Fruit fly (Drosophila melanogaster) whole organism, embryonic: ENCODE results near the gene CG16779.

ENCODE experiments used
- Blimp-1 ChIP-seq: fragments of 200-800 bp; sonication (Bioruptor generic); optimal IDR thresholded peaks from 3 replicates; lab custom pipeline; 2018; ENCODE audit warnings: missing biosample characterization, missing genetic modification characterization, mild to moderate bottlenecking, moderate library complexity, missing genetic modification reagents
- CG10147 ChIP-seq: fragments of 200-800 bp; sonication (Bioruptor generic); optimal IDR thresholded peaks from 2 replicates; lab custom pipeline; 2019; ENCODE audit warnings: missing biosample characterization, mild to moderate bottlenecking, missing genetic modification characterization, moderate library complexity
- CG10274 ChIP-seq: fragments of 200-800 bp; sonication (Bioruptor generic); optimal IDR thresholded peaks from 3 replicates; lab custom pipeline; 2017; ENCODE audit warnings: missing biosample characterization, mild to moderate bottlenecking, missing genetic modification characterization
- CG10462 ChIP-seq: fragments of 200-800 bp; sonication (Bioruptor generic); optimal IDR thresholded peaks from 2 replicates; lab custom pipeline; 2016; ENCODE audit warnings: missing biosample characterization, missing genetic modification characterization
- CG14710 ChIP-seq: fragments of 200-800 bp; sonication (Bioruptor generic); optimal IDR thresholded peaks from 3 replicates; lab custom pipeline; 2019; ENCODE audit warnings: missing biosample characterization, mild to moderate bottlenecking, missing genetic modification characterization, moderate library complexity
- CG2678 ChIP-seq: fragments of 200-800 bp; sonication (Bioruptor generic); optimal IDR thresholded peaks from 3 replicates; lab custom pipeline; 2019; ENCODE audit warnings: missing biosample characterization, mild to moderate bottlenecking, missing genetic modification characterization, moderate library complexity
- CG2875 ChIP-seq: fragments of 200-800 bp; sonication (Bioruptor generic); optimal IDR thresholded peaks from 2 replicates; lab custom pipeline; 2017; ENCODE audit warnings: missing biosample characterization, mild to moderate bottlenecking, missing genetic modification characterization, missing genetic modification reagents
- CG31224 ChIP-seq: fragments of 200-800 bp; sonication (Bioruptor generic); IDR thresholded peaks from 2 replicates; pipeline ENCODE4 v1.3.6; 2022; ENCODE audit warnings: missing biosample characterization, missing genetic modification characterization
- CG31388 ChIP-seq: fragments of 200-800 bp; sonication (Bioruptor generic); optimal IDR thresholded peaks from 2 replicates; lab custom pipeline; 2016; ENCODE audit warnings: missing biosample characterization, missing genetic modification characterization
- CG3838 ChIP-seq: fragments of 200-800 bp; sonication (Bioruptor generic); optimal IDR thresholded peaks from 3 replicates; lab custom pipeline; 2016; ENCODE audit warnings: missing biosample characterization, missing genetic modification characterization
- CG43689 ChIP-seq: fragments of 200-800 bp; sonication (Bioruptor generic); IDR thresholded peaks from 2 replicates; pipeline ENCODE4 v1.3.6; 2022; ENCODE audit warnings: missing biosample characterization, missing genetic modification characterization
- CG4730 ChIP-seq: fragments of 200-800 bp; sonication (Bioruptor generic); IDR thresholded peaks from 2 replicates; pipeline ENCODE4 v1.3.6; 2022; ENCODE audit warnings: missing biosample characterization, missing genetic modification characterization
- CG4820 ChIP-seq: fragments of 200-800 bp; sonication (Bioruptor generic); optimal IDR thresholded peaks from 3 replicates; lab custom pipeline; 2016; ENCODE audit warnings: missing biosample characterization, missing genetic modification characterization
- CG4854 ChIP-seq: fragments of 200-800 bp; sonication (Bioruptor generic); optimal IDR thresholded peaks from 2 replicates; lab custom pipeline; 2016; ENCODE audit warnings: missing biosample characterization, missing genetic modification characterization, inconsistent platforms
- CG6765 ChIP-seq: fragments of 200-800 bp; sonication (Bioruptor generic); optimal IDR thresholded peaks from 3 replicates; lab custom pipeline; 2017; ENCODE audit warnings: missing biosample characterization, mild to moderate bottlenecking, missing genetic modification characterization
- CG7271 ChIP-seq: fragments of 200-800 bp; sonication (Bioruptor generic); optimal IDR thresholded peaks from 2 replicates; lab custom pipeline; 2018; ENCODE audit warnings: missing biosample characterization, mild to moderate bottlenecking, missing genetic modification characterization, moderate library complexity
- CG9215 ChIP-seq: fragments of 200-800 bp; sonication (Bioruptor generic); IDR thresholded peaks from 2 replicates; pipeline ENCODE4 v1.3.6; 2022; ENCODE audit warnings: missing biosample characterization, missing genetic modification characterization
- CoRest ChIP-seq: fragments of 200-800 bp; sonication (Bioruptor generic); optimal IDR thresholded peaks from 3 replicates; lab custom pipeline; 2018; ENCODE audit warnings: missing biosample characterization, mild to moderate bottlenecking, missing genetic modification characterization, moderate library complexity
- Dbx ChIP-seq: fragments of 200-800 bp; sonication (Bioruptor generic); IDR thresholded peaks from 3 replicates; pipeline ENCODE4 v1.3.6; 2022; ENCODE audit warnings: missing biosample characterization, missing genetic modification characterization
- Dfd ChIP-seq, 2 experiments: fragments of >200 bp; optimal IDR thresholded peaks; 2 replicates each; lab custom pipeline; 2017; ENCODE audit warnings: missing biosample characterization in 2 of 2, missing genetic modification characterization in 2 of 2
- Doc3 ChIP-seq: fragments of 200-800 bp; sonication (Bioruptor generic); IDR thresholded peaks from 3 replicates; pipeline ENCODE4 v1.3.6; 2022; ENCODE audit warnings: missing biosample characterization, missing genetic modification characterization; ENCODE audit not compliant: partially characterized antibody
- Elba2 ChIP-seq: fragments of 200-800 bp; sonication (Bioruptor generic); optimal IDR thresholded peaks from 3 replicates; lab custom pipeline; 2016; ENCODE audit warnings: missing biosample characterization, missing genetic modification characterization
- Fer3 ChIP-seq: fragments of 200-800 bp; sonication (Bioruptor generic); optimal IDR thresholded peaks from 2 replicates; lab custom pipeline; 2018; ENCODE audit warnings: missing biosample characterization, mild to moderate bottlenecking, missing genetic modification characterization, moderate library complexity
- Hmx ChIP-seq: fragments of 200-800 bp; sonication (Bioruptor generic); optimal IDR thresholded peaks from 2 replicates; lab custom pipeline; 2016; ENCODE audit warnings: missing biosample characterization, missing genetic modification characterization
- Hr78 ChIP-seq, 2 experiments: fragments of 200-800 bp in 1 of 2; fragments of >200 bp in 1 of 2; sonication (Bioruptor generic) in 1 of 2; optimal IDR thresholded peaks; 2 replicates each; lab custom pipeline; 2017 to 2019; ENCODE audit warnings: missing biosample characterization in 2 of 2, missing genetic modification characterization in 2 of 2, mild to moderate bottlenecking in 1 of 2, moderate library complexity in 1 of 2
- Meics ChIP-seq: fragments of 200-800 bp; sonication (Bioruptor generic); optimal IDR thresholded peaks from 2 replicates; lab custom pipeline; 2017; ENCODE audit warnings: missing biosample characterization, mild to moderate bottlenecking, missing genetic modification characterization
- NC2α ChIP-seq: fragments of 200-800 bp; sonication (Bioruptor generic); optimal IDR thresholded peaks from 2 replicates; lab custom pipeline; 2016; ENCODE audit warnings: missing biosample characterization, missing genetic modification characterization
- NK7.1 ChIP-seq: fragments of 200-800 bp; sonication (Bioruptor generic); optimal IDR thresholded peaks from 3 replicates; lab custom pipeline; 2016; ENCODE audit warnings: missing biosample characterization, missing genetic modification characterization
- Oaz ChIP-seq: fragments of 200-800 bp; sonication (Bioruptor generic); IDR thresholded peaks from 2 replicates; pipeline ENCODE4 v1.3.6; 2022; ENCODE audit warnings: missing biosample characterization, missing genetic modification characterization
- Ssrp ChIP-seq: fragments of 200-800 bp; sonication (Bioruptor generic); optimal IDR thresholded peaks from 2 replicates; lab custom pipeline; 2018; ENCODE audit warnings: missing biosample characterization, mild to moderate bottlenecking, missing genetic modification characterization, moderate library complexity
- ab ChIP-seq: fragments of 200-800 bp; sonication (Bioruptor generic); optimal IDR thresholded peaks from 2 replicates; lab custom pipeline; 2016; ENCODE audit warnings: missing biosample characterization, missing genetic modification characterization
- ash1 ChIP-seq: fragments of 200-800 bp; sonication (Bioruptor generic); optimal IDR thresholded peaks from 2 replicates; lab custom pipeline; 2018; ENCODE audit warnings: missing biosample characterization, mild to moderate bottlenecking, missing genetic modification characterization
- chif ChIP-seq, 2 experiments: fragments of 200-800 bp; sonication (Bioruptor generic); optimal IDR thresholded peaks; 3 replicates each; lab custom pipeline; 2016; ENCODE audit warnings: missing biosample characterization in 2 of 2, missing genetic modification characterization in 2 of 2
- crp ChIP-seq, 2 experiments: fragments of 200-800 bp; sonication (Bioruptor generic); optimal IDR thresholded peaks; 2 replicates in 1 of 2; 3 replicates in 1 of 2; lab custom pipeline; 2017; ENCODE audit warnings: missing biosample characterization in 2 of 2, missing genetic modification characterization in 2 of 2, mild to moderate bottlenecking in 1 of 2, moderate library complexity in 1 of 2
- dpn ChIP-seq, 2 experiments: fragments of 200-800 bp; sonication (Bioruptor generic); optimal IDR thresholded peaks; 3 replicates each; lab custom pipeline; 2016; ENCODE audit warnings: missing biosample characterization in 2 of 2, missing genetic modification characterization in 2 of 2
- ems ChIP-seq: fragments of 200-800 bp; sonication (Bioruptor generic); optimal IDR thresholded peaks from 3 replicates; lab custom pipeline; 2016; ENCODE audit warnings: missing biosample characterization, missing genetic modification characterization
- grn ChIP-seq: fragments of 200-800 bp; sonication (Bioruptor generic); optimal IDR thresholded peaks from 3 replicates; lab custom pipeline; 2017; ENCODE audit warnings: missing biosample characterization, missing genetic modification characterization
- gsb-n ChIP-seq: fragments of 200-800 bp; sonication (Bioruptor generic); optimal IDR thresholded peaks from 3 replicates; lab custom pipeline; 2018; ENCODE audit warnings: missing biosample characterization, mild to moderate bottlenecking, missing genetic modification characterization
- jing ChIP-seq: fragments of 200-800 bp; sonication (Bioruptor generic); optimal IDR thresholded peaks from 2 replicates; lab custom pipeline; 2018; ENCODE audit warnings: missing biosample characterization, mild to moderate bottlenecking, missing genetic modification characterization
- kay ChIP-seq: fragments of 200-800 bp; sonication (Bioruptor generic); optimal IDR thresholded peaks from 2 replicates; lab custom pipeline; 2016; ENCODE audit warnings: missing biosample characterization, missing genetic modification characterization
- luna ChIP-seq: fragments of 200-800 bp; sonication (Bioruptor generic); optimal IDR thresholded peaks from 2 replicates; lab custom pipeline; 2016; ENCODE audit warnings: missing biosample characterization, missing genetic modification characterization
- pros ChIP-seq: fragments of 200-800 bp; sonication (Bioruptor generic); optimal IDR thresholded peaks from 3 replicates; lab custom pipeline; 2019; ENCODE audit warnings: missing biosample characterization, mild to moderate bottlenecking, missing genetic modification characterization, moderate library complexity
- schlank ChIP-seq: fragments of 200-800 bp; sonication (Bioruptor generic); optimal IDR thresholded peaks from 2 replicates; lab custom pipeline; 2018; ENCODE audit warnings: missing biosample characterization, mild to moderate bottlenecking, missing genetic modification characterization
- slbo ChIP-seq: fragments of 200-800 bp; sonication (Bioruptor generic); IDR thresholded peaks from 2 replicates; pipeline ENCODE4 v1.3.6; 2022; ENCODE audit warnings: missing biosample characterization, missing genetic modification characterization
- sna ChIP-seq: fragments of 200-800 bp; sonication (Bioruptor generic); IDR thresholded peaks from 2 replicates; pipeline ENCODE4 v1.3.6; 2022; ENCODE audit warnings: missing biosample characterization, missing genetic modification characterization; ENCODE audit not compliant: partially characterized antibody
- sug ChIP-seq: fragments of 200-800 bp; optimal IDR thresholded peaks from 2 replicates; lab custom pipeline; 2019; ENCODE audit warnings: missing biosample characterization, mild to moderate bottlenecking, missing genetic modification characterization, moderate library complexity
- tgo ChIP-seq: fragments of 200-800 bp; sonication (Bioruptor generic); IDR thresholded peaks from 3 replicates; pipeline ENCODE4 v1.3.6; 2022; ENCODE audit warnings: missing biosample characterization, missing genetic modification characterization
- tin ChIP-seq: fragments of 200-800 bp; sonication (Bioruptor generic); optimal IDR thresholded peaks from 3 replicates; lab custom pipeline; 2016; ENCODE audit warnings: missing biosample characterization, missing genetic modification characterization
- ttk ChIP-seq: fragments of 200-800 bp; sonication (Bioruptor generic); IDR thresholded peaks from 2 replicates; pipeline ENCODE4 v2.1.2; 2022; ENCODE audit warnings: missing biosample characterization, missing genetic modification characterization
- unpg ChIP-seq: fragments of 200-800 bp; sonication (Bioruptor generic); optimal IDR thresholded peaks from 3 replicates; lab custom pipeline; 2018; ENCODE audit warnings: missing biosample characterization, mild to moderate bottlenecking, missing genetic modification characterization, moderate library complexity

Gene CG16779

DNA sequence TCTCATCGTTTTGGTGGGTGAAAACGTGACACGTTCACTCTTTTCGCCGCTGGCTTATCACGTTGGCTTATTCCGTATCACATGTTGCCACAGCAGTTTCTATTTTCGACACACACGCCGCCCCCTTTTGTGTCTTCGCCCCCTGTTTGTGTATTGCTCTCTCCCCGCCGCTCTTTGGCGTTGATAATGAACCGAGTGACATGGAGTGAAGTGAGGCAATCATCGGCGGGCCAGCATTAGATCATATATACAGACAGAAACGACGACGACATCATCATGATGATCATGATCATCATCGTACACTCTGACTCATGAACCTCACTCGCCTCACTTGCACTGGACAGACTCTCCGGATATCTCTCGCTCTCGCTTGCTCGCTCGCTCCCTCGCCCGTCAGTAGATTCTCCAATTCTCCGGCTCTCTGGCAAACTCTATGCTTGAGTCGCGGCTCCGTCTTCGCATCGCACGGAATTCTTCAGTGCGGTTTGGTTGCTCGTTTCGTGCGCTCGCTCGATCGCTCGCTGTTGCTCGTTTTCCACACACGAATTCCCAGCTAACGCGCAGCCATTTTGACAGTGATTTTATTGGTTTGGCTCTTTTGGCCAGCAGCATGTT is 57.0 kb downstream of the CG16779 start (continued):
- TF ChIP-seq kay (GFP tag; lab: Kevin White, UChicago): peak; percentile 81
- TF ChIP-seq slbo (GFP tag; lab: Robert Waterston, UW): 0 out of 2 replicates have a peak, but pooled peaks have one; percentile 25
- TF ChIP-seq sug (tag; lab: Kevin White, UChicago): peak; percentile 86
- no peak for TF ChIP-seq Meics (GFP tag; lab: Kevin White, UChicago)
- no peak for TF ChIP-seq Doc3 (GFP tag; lab: Robert Waterston, UW)
- no peak for TF ChIP-seq unpg (GFP tag; lab: Kevin White, UChicago)
- no peak for TF ChIP-seq tin (GFP tag; lab: Kevin White, UChicago)
- no peak for TF ChIP-seq CG10147 (GFP tag; lab: Kevin White, UChicago)
- no peak for TF ChIP-seq CG7271 (tag; lab: Kevin White, UChicago)
- TF ChIP-seq gsb-n (tag; lab: Kevin White, UChicago): no peak
- no peak for TF ChIP-seq Dbx
- TF ChIP-seq Fer3 (tag; lab: Kevin White, UChicago): no peak
- TF ChIP-seq dpn (GFP tag; optimal IDR thresholded peaks at IDR 0.05; lab: Kevin White, UChicago): no peak
- no peak for TF ChIP-seq CoRest (tag; lab: Kevin White, UChicago)
- no peak for TF ChIP-seq tgo (GFP tag; lab: Robert Waterston, UW)
- TF ChIP-seq CG4820 (GFP tag; lab: Kevin White, UChicago): no peak
- peak; percentile 18 for TF ChIP-seq grn (GFP tag; lab: Kevin White, UChicago)
- TF ChIP-seq NC2α (GFP tag; lab: Kevin White, UChicago): no peak
- TF ChIP-seq schlank (tag; lab: Kevin White, UChicago): no peak
- no peak for TF ChIP-seq CG4730 (GFP tag; lab: Robert Waterston, UW)
- TF ChIP-seq CG2875 (GFP tag; lab: Kevin White, UChicago): no peak
- TF ChIP-seq Hr78 (GFP tag; optimal IDR thresholded peaks at IDR 0.05; lab: Kevin White, UChicago): peak in 1 of 2 experiments; percentile 100
- TF ChIP-seq CG14710 (tag; lab: Kevin White, UChicago): no peak
- TF ChIP-seq crp (GFP tag; optimal IDR thresholded peaks at IDR 0.05; lab: Kevin White, UChicago): no peak
- TF ChIP-seq ems (GFP tag; lab: Kevin White, UChicago): no peak
- no peak for TF ChIP-seq luna
- peak; percentile 5 for TF ChIP-seq CG2678 (tag; lab: Kevin White, UChicago)
- TF ChIP-seq CG9215 (GFP tag; lab: Robert Waterston, UW): no peak
- no peak for TF ChIP-seq CG43689 (GFP tag; lab: Robert Waterston, UW)
- TF ChIP-seq CG4854 (GFP tag; lab: Kevin White, UChicago): no peak
- TF ChIP-seq ab (GFP tag; lab: Kevin White, UChicago): no peak
- no peak for TF ChIP-seq CG10274 (GFP tag; lab: Kevin White, UChicago)
- no peak for TF ChIP-seq CG31388 (GFP tag; lab: Kevin White, UChicago)
- TF ChIP-seq ttk (GFP tag; lab: Robert Waterston, UW): no peak
- TF ChIP-seq CG3838 (GFP tag; lab: Kevin White, UChicago): no peak
- no peak for TF ChIP-seq CG10462 (GFP tag; lab: Kevin White, UChicago)
- no peak for TF ChIP-seq Blimp-1
- TF ChIP-seq ash1 (GFP tag; lab: Kevin White, UChicago): no peak
- TF ChIP-seq CG31224 (GFP tag; lab: Robert Waterston, UW): no peak
- TF ChIP-seq CG6765 (GFP tag; lab: Kevin White, UChicago): no peak
- TF ChIP-seq pros: peak; percentile 66
- no peak for TF ChIP-seq Oaz (GFP tag; lab: Robert Waterston, UW)
- no peak for TF ChIP-seq Hmx (GFP tag; lab: Kevin White, UChicago)
- peak; percentile 15 for TF ChIP-seq NK7.1 (GFP tag; lab: Kevin White, UChicago)
- no peak for TF ChIP-seq Ssrp (tag; lab: Kevin White, UChicago)
- TF ChIP-seq jing: no peak
- TF ChIP-seq sna: peak; percentile 49; the same call in 1 of the 2 replicates
- peak in 1 of 2 experiments; percentile 21 for TF ChIP-seq Dfd (GFP tag; optimal IDR thresholded peaks at IDR 0.05; lab: Kevin White, UChicago)
- no peak for TF ChIP-seq chif (GFP tag; optimal IDR thresholded peaks at IDR 0.05; lab: Kevin White, UChicago)
- TF ChIP-seq Elba2 (GFP tag; lab: Kevin White, UChicago): no peak
